Fruit fly (Drosophila melanogaster) whole organism, pupa: ENCODE measurements around the gene CG9338.

Experiments
- CG10348 ChIP-seq: fragments of 200-800 bp; sonication (Bioruptor generic); IDR thresholded peaks from 2 replicates; pipeline ENCODE4 v1.3.6; 2022; ENCODE audit warnings: missing biosample characterization, missing genetic modification characterization
- CG12605 ChIP-seq: fragments of 200-800 bp; sonication (Bioruptor generic); IDR thresholded peaks from 2 replicates; pipeline ENCODE4 v1.3.6; 2022; ENCODE audit warnings: missing biosample characterization, missing genetic modification characterization
- CG13204 ChIP-seq: fragments of 200-800 bp; sonication (Bioruptor generic); optimal IDR thresholded peaks from 2 replicates; lab custom pipeline; 2018; ENCODE audit warnings: missing biosample characterization, mild to moderate bottlenecking, missing genetic modification characterization, moderate library complexity
- CG14655 ChIP-seq: fragments of 200-800 bp; sonication (Bioruptor generic); optimal IDR thresholded peaks from 3 replicates; lab custom pipeline; 2017; ENCODE audit warnings: mild to moderate bottlenecking, missing biosample characterization, missing genetic modification reagents, missing genetic modification characterization
- CG15710 ChIP-seq: fragments of 200-800 bp; sonication (Bioruptor generic); optimal IDR thresholded peaks from 2 replicates; lab custom pipeline; 2018; ENCODE audit warnings: missing biosample characterization, mild to moderate bottlenecking, missing genetic modification characterization, moderate library complexity
- CG17806 ChIP-seq: fragments of 200-800 bp; sonication (Bioruptor generic); optimal IDR thresholded peaks from 2 replicates; lab custom pipeline; 2018; ENCODE audit warnings: missing biosample characterization, mild to moderate bottlenecking, missing genetic modification characterization, moderate library complexity
- CG32121 ChIP-seq: fragments of 200-800 bp; sonication (Bioruptor generic); IDR thresholded peaks from 2 replicates; pipeline ENCODE4 v1.3.6; 2022; ENCODE audit warnings: missing biosample characterization, missing genetic modification characterization
- CG34367 ChIP-seq: fragments of 200-800 bp; sonication (Bioruptor generic); optimal IDR thresholded peaks from 2 replicates; lab custom pipeline; 2018; ENCODE audit warnings: missing biosample characterization, mild to moderate bottlenecking, missing genetic modification characterization
- CG4496 ChIP-seq: fragments of 200-800 bp; sonication (Bioruptor generic); IDR thresholded peaks from 3 replicates; pipeline ENCODE4 v1.3.6; 2022; ENCODE audit warnings: missing biosample characterization, missing genetic modification characterization
- CG8159 ChIP-seq: fragments of 200-800 bp; sonication (Bioruptor generic); optimal IDR thresholded peaks from 3 replicates; lab custom pipeline; 2018; ENCODE audit warnings: missing biosample characterization, mild to moderate bottlenecking, missing genetic modification characterization, moderate library complexity
- CG8301 ChIP-seq: fragments of 200-800 bp; sonication (Bioruptor generic); optimal IDR thresholded peaks from 2 replicates; lab custom pipeline; 2018; ENCODE audit warnings: missing biosample characterization, mild to moderate bottlenecking, missing genetic modification characterization
- CG9948 ChIP-seq: fragments of 200-800 bp; sonication (Bioruptor generic); optimal IDR thresholded peaks from 2 replicates; lab custom pipeline; 2018; ENCODE audit warnings: missing biosample characterization, mild to moderate bottlenecking, missing genetic modification characterization, moderate library complexity
- D1 ChIP-seq: fragments of 200-800 bp; sonication (Bioruptor generic); optimal IDR thresholded peaks from 2 replicates; lab custom pipeline; 2018; ENCODE audit warnings: missing biosample characterization, mild to moderate bottlenecking, missing genetic modification characterization, moderate library complexity
- EcR ChIP-seq: fragments of 200-800 bp; sonication (Bioruptor generic); optimal IDR thresholded peaks from 3 replicates; lab custom pipeline; 2019; ENCODE audit warnings: missing biosample characterization, missing genetic modification characterization, mild to moderate bottlenecking, moderate library complexity, missing genetic modification reagents
- Ets98B ChIP-seq: fragments of 200-800 bp; sonication (Bioruptor generic); IDR thresholded peaks from 2 replicates; pipeline ENCODE4 v1.3.6; 2022; ENCODE audit warnings: missing biosample characterization, missing genetic modification characterization
- Pif1A ChIP-seq: fragments of 200-800 bp; sonication (Bioruptor generic); optimal IDR thresholded peaks from 3 replicates; lab custom pipeline; 2016; ENCODE audit warnings: missing biosample characterization, missing genetic modification characterization
- Pif1B ChIP-seq: fragments of 200-800 bp; sonication (Bioruptor generic); optimal IDR thresholded peaks from 3 replicates; lab custom pipeline; 2016; ENCODE audit warnings: missing biosample characterization, missing genetic modification characterization
- Snoo ChIP-seq: fragments of 200-800 bp; sonication (Bioruptor generic); optimal IDR thresholded peaks from 3 replicates; lab custom pipeline; 2017; ENCODE audit warnings: missing biosample characterization, mild to moderate bottlenecking, missing genetic modification characterization, inconsistent platforms
- fd96Ca ChIP-seq: fragments of 200-800 bp; sonication (Bioruptor generic); IDR thresholded peaks from 3 replicates; pipeline ENCODE4 v1.3.6; 2022; ENCODE audit warnings: missing biosample characterization, missing genetic modification characterization
- gl ChIP-seq: fragments of 200-800 bp; sonication (Bioruptor generic); optimal IDR thresholded peaks from 2 replicates; lab custom pipeline; 2018; ENCODE audit warnings: missing biosample characterization, mild to moderate bottlenecking, missing genetic modification characterization
- rn ChIP-seq: fragments of 200-800 bp; sonication (Bioruptor generic); IDR thresholded peaks from 2 replicates; pipeline ENCODE4 v1.3.6; 2022; ENCODE audit warnings: missing biosample characterization, missing genetic modification characterization

The CG9338 gene

DNA sequence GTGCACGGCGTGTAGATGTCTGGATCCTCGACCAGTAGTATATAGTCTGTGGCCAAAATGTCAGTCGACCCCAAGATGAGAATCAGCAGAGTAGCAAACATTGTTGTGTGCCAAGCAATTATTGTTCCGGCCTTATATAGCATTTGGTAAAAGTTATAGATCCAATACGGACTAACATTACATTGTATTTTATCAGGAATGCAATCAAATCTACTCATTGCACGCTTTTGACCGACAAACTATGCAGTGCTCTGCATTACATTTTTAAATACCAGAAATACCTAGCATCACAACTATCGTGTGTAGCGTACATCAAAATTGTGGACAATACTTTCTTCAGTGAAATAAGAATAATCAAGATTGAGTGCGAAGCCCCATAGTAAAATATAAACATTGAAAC is 44.2 kb upstream of the CG9338 start, which contains the start of gene CheB38c:
TSS of gene CheB38c (minus strand) at position 101 of the 400 bp plus-strand sequence.
- no peak for TF ChIP-seq CG17806 (tag; lab: Kevin White, UChicago)
- TF ChIP-seq CG10348 (GFP tag; lab: Robert Waterston, UW) = no peak
- no peak for TF ChIP-seq rn (GFP tag; lab: Robert Waterston, UW)
- no peak for TF ChIP-seq CG8301
- no peak for TF ChIP-seq CG34367 (tag; lab: Kevin White, UChicago)
- TF ChIP-seq EcR (GFP tag; lab: Kevin White, UChicago) = no peak
- TF ChIP-seq fd96Ca (GFP tag; lab: Robert Waterston, UW) = no peak
- TF ChIP-seq CG14655 = no peak
- no peak for TF ChIP-seq CG9948 (tag; lab: Kevin White, UChicago)
- no peak for TF ChIP-seq Pif1B (GFP tag; lab: Kevin White, UChicago)

DNA sequence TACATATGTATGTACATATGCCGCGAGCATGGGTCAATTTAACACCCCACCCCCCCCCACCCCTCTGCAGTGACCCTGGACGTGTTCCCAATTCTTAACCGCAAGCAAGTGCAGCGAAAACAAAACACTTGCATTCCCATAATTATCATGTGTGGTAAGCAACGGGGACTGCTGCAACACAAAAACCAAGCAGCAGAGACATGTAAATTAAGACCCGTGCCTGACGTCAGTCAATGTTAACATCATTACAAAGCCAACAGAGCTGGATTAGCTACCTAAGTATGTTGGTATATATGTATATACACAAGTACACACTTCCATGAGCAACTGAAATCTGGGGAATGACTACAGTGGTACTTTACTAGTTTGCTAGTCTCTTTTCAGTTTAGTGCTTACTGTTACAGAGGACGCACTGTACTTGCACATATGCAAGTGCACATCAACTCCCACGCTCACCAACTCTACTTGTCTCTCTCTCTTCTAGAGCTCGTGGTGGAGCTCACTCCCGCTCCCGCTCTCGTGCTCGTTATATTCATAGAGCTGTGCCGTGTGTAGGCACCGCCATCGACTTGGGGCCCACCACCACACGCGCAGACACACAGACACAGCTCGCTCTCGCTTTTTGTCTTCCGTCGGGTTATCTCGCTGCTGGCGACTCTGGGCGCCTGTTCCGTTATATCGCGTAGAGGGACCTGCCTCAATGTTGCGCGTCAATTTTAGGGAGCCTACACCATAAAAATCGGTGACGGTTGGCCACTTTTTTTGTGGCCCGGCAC is 43.6 kb upstream of the CG9338 start:
- TF ChIP-seq CG9948 (tag; lab: Kevin White, UChicago) (no peak), fd96Ca (GFP tag; lab: Robert Waterston, UW) (peak; percentile 33), CG13204 (peak; percentile 95), D1 (tag; lab: Kevin White, UChicago) (no peak), Pif1A (GFP tag; lab: Kevin White, UChicago) (peak; percentile 75), CG14655 (peak; percentile 54), CG10348 (GFP tag; lab: Robert Waterston, UW) (no peak), CG8159 (tag; lab: Kevin White, UChicago) (peak; percentile 59), gl (tag; lab: Kevin White, UChicago) (peak; percentile 26), CG34367 (tag; lab: Kevin White, UChicago) (no peak), rn (GFP tag; lab: Robert Waterston, UW) (no peak), CG15710 (tag; lab: Kevin White, UChicago) (no peak), Pif1B (GFP tag; lab: Kevin White, UChicago) (peak; percentile 18), EcR (GFP tag; lab: Kevin White, UChicago) (peak; percentile 63), CG17806 (tag; lab: Kevin White, UChicago) (peak; percentile 34), CG8301 (peak; percentile 46), CG12605 (GFP tag; lab: Robert Waterston, UW) (no peak; the same call in 1 of the 2 replicates), Ets98B (GFP tag; lab: Robert Waterston, UW) (peak; percentile 76; the same call in 1 of the 2 replicates), Snoo (peak; percentile 10), CG32121 (GFP tag; lab: Robert Waterston, UW) (peak; percentile 52; the same call in 1 of the 2 replicates), CG4496 (peak; percentile 86)

dm6 chr2L:20822025-20822371 is 43.0 kb upstream of the CG9338 start:
- TF ChIP-seq CG15710 (tag; lab: Kevin White, UChicago) (peak; percentile 31), Pif1A (GFP tag; lab: Kevin White, UChicago) (no peak), fd96Ca (GFP tag; lab: Robert Waterston, UW) (peak; percentile 81; the same call in 2 of the 3 replicates), CG10348 (GFP tag; lab: Robert Waterston, UW) (0 out of 2 replicates have a peak, but pooled peaks have one; percentile 14), CG8159 (tag; lab: Kevin White, UChicago) (peak; percentile 12), CG32121 (GFP tag; lab: Robert Waterston, UW) (peak; percentile 65), CG14655 (no peak), CG13204 (peak; percentile 5), Ets98B (GFP tag; lab: Robert Waterston, UW) (peak; percentile 63)

DNA sequence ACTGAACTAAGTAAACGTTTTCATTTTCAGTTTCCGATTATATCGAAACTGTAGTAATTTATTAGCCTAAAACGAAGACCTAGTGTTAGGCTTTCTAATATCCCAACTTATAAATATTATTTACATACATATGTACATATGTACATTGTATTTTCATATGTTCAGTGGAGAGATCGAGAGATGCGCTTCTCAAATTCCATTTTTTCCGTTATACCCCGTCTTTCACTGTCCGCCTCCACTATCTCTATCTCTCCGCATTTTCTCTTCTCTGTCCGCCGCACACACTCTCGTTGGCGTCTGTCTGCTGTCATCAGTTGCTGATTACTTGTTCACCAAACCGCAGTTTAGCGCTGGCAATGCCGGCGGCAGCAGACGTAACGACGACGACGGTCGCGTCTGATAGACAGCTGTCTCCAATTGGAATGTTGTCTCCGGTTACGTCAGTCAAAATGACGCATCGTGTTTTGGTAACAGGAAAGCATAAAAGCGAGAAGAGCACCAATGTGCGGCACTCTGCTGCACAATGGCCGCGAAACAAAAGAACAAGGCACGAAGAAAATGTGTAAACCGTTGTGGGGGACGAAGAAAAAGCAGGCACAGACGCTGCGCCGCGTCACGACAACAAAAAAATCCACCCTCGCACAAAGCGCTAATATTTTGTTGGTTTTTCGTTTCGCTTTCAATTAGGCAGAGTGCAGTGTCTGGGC is 42.4 kb upstream of the CG9338 start, which contains the start of gene CG9331:
TSS of gene CG9331 (plus strand) at position 340 of the 707 bp plus-strand sequence.
- TF ChIP-seq Ets98B (GFP tag; lab: Robert Waterston, UW) (peak; percentile 57), CG10348 (GFP tag; lab: Robert Waterston, UW) (no peak), fd96Ca (GFP tag; lab: Robert Waterston, UW) (peak; percentile 36; the same call in 1 of the 3 replicates), CG32121 (GFP tag; lab: Robert Waterston, UW) (peak; percentile 75; the same call in 1 of the 2 replicates), CG17806 (tag; lab: Kevin White, UChicago) (no peak), CG4496 (peak; percentile 44; the same call in 1 of the 3 replicates), CG15710 (tag; lab: Kevin White, UChicago) (no peak), EcR (GFP tag; lab: Kevin White, UChicago) (peak; percentile 70), CG13204 (peak; percentile 82)

- TF ChIP-seq D1 (tag; lab: Kevin White, UChicago) (no peak), CG15710 (tag; lab: Kevin White, UChicago) (no peak), CG8159 (tag; lab: Kevin White, UChicago) (peak; percentile 26), gl (tag; lab: Kevin White, UChicago) (peak; percentile 60), CG9948 (tag; lab: Kevin White, UChicago) (peak; percentile 30), CG10348 (GFP tag; lab: Robert Waterston, UW) (no peak), CG13204 (peak; percentile 94), fd96Ca (GFP tag; lab: Robert Waterston, UW) (peak; percentile 11; the same call in 2 of the 3 replicates), Pif1B (GFP tag; lab: Kevin White, UChicago) (peak; percentile 30), Pif1A (GFP tag; lab: Kevin White, UChicago) (peak; percentile 8), Snoo (peak; percentile 28), CG12605 (GFP tag; lab: Robert Waterston, UW) (0 out of 2 replicates have a peak, but pooled peaks have one; percentile 15), EcR (GFP tag; lab: Kevin White, UChicago) (peak; percentile 72), rn (GFP tag; lab: Robert Waterston, UW) (no peak), CG34367 (tag; lab: Kevin White, UChicago) (no peak), CG4496 (0 out of 3 replicates have a peak, but pooled peaks have one; percentile 65), Ets98B (GFP tag; lab: Robert Waterston, UW) (peak; percentile 69; the same call in 1 of the 2 replicates), CG32121 (GFP tag; lab: Robert Waterston, UW) (peak; percentile 82), CG17806 (tag; lab: Kevin White, UChicago) (no peak), CG8301 (no peak), CG14655 (peak; percentile 45)
Observed at dm6 chr2L:20823196-20824105, 41.6 kb upstream of the CG9338 start.
